Fruit fly (Drosophila melanogaster) whole organism, prepupa: Measurements from ENCODE around the gene CG7785.

Experiments used
- CG10631 ChIP-seq: fragments of 200-800 bp; sonication (Bioruptor generic); optimal IDR thresholded peaks from 2 replicates; lab custom pipeline; 2016; ENCODE audit warnings: missing biosample characterization, missing genetic modification characterization
- CG10669 ChIP-seq: fragments of 200-800 bp; sonication (Bioruptor generic); optimal IDR thresholded peaks from 3 replicates; lab custom pipeline; 2018; ENCODE audit warnings: missing biosample characterization, mild to moderate bottlenecking, missing genetic modification characterization, moderate library complexity
- CG11762 ChIP-seq: fragments of 200-800 bp; sonication (Bioruptor generic); optimal IDR thresholded peaks from 3 replicates; lab custom pipeline; 2016; ENCODE audit warnings: missing biosample characterization, missing genetic modification characterization; ENCODE audit not compliant: insufficient read depth
- CG11902 ChIP-seq: fragments of 200-800 bp; sonication (Bioruptor generic); optimal IDR thresholded peaks from 3 replicates; lab custom pipeline; 2016; ENCODE audit warnings: missing biosample characterization, missing genetic modification characterization
- CG15336 ChIP-seq: fragments of 200-800 bp; sonication (Bioruptor generic); IDR thresholded peaks from 2 replicates; pipeline ENCODE4 v1.3.6; 2022; ENCODE audit warnings: missing biosample characterization, missing genetic modification characterization
- CG1621 ChIP-seq: fragments of 200-800 bp; sonication (Bioruptor generic); optimal IDR thresholded peaks from 3 replicates; lab custom pipeline; 2018; ENCODE audit warnings: missing biosample characterization, mild to moderate bottlenecking, missing genetic modification characterization
- CG32006 ChIP-seq: fragments of 200-800 bp; sonication (Bioruptor generic); optimal IDR thresholded peaks from 3 replicates; lab custom pipeline; 2017; ENCODE audit warnings: missing biosample characterization, mild to moderate bottlenecking, missing genetic modification characterization
- CG34406 ChIP-seq: fragments of 200-800 bp; sonication (Bioruptor generic); optimal IDR thresholded peaks from 3 replicates; lab custom pipeline; 2016; ENCODE audit warnings: missing biosample characterization, missing genetic modification characterization
- CG3919 ChIP-seq: fragments of 200-800 bp; sonication (Bioruptor generic); optimal IDR thresholded peaks from 3 replicates; lab custom pipeline; 2016; ENCODE audit warnings: missing biosample characterization, missing genetic modification characterization
- CG6276 ChIP-seq: fragments of 200-800 bp; sonication (Bioruptor generic); optimal IDR thresholded peaks from 2 replicates; lab custom pipeline; 2017; ENCODE audit warnings: missing biosample characterization, mild to moderate bottlenecking, missing genetic modification characterization
- CG6808 ChIP-seq: fragments of 200-800 bp; sonication (Bioruptor generic); optimal IDR thresholded peaks from 3 replicates; lab custom pipeline; 2017; ENCODE audit warnings: missing biosample characterization, missing genetic modification characterization, mild to moderate bottlenecking, moderate library complexity, missing genetic modification reagents
- CG6854 ChIP-seq: fragments of 200-800 bp; sonication (Bioruptor generic); optimal IDR thresholded peaks from 2 replicates; lab custom pipeline; 2017; ENCODE audit warnings: missing biosample characterization, mild to moderate bottlenecking, missing genetic modification characterization
- CG7368 ChIP-seq: fragments of 200-800 bp; sonication (Bioruptor generic); optimal IDR thresholded peaks from 3 replicates; lab custom pipeline; 2016; ENCODE audit warnings: missing biosample characterization, missing genetic modification characterization
- CG8119 ChIP-seq: fragments of 200-800 bp; sonication (Bioruptor generic); IDR thresholded peaks from 3 replicates; pipeline ENCODE4 v1.3.6; 2022; ENCODE audit warnings: missing biosample characterization, missing genetic modification characterization
- CG8319 ChIP-seq: fragments of 200-800 bp; sonication (Bioruptor generic); optimal IDR thresholded peaks from 3 replicates; lab custom pipeline; 2016; ENCODE audit warnings: missing biosample characterization, missing genetic modification characterization
- CG8632 ChIP-seq: fragments of 200-800 bp; sonication (Bioruptor generic); optimal IDR thresholded peaks from 3 replicates; lab custom pipeline; 2016; ENCODE audit warnings: missing biosample characterization, missing genetic modification characterization
- CG9139 ChIP-seq: fragments of 200-800 bp; sonication (Bioruptor generic); optimal IDR thresholded peaks from 3 replicates; lab custom pipeline; 2017; ENCODE audit warnings: missing biosample characterization, mild to moderate bottlenecking, missing genetic modification characterization
- Eip75B ChIP-seq: fragments of 200-800 bp; sonication (Bioruptor generic); optimal IDR thresholded peaks from 3 replicates; lab custom pipeline; 2016; ENCODE audit warnings: missing biosample characterization, missing genetic modification characterization
- Eip78C ChIP-seq: fragments of 200-800 bp; sonication (Bioruptor generic); peaks from one replicate; lab custom pipeline; 2016; ENCODE audit warnings: missing biosample characterization, missing genetic modification characterization
- Eip93F ChIP-seq: fragments of 200-800 bp; sonication (Bioruptor generic); optimal IDR thresholded peaks from 2 replicates; lab custom pipeline; 2016; ENCODE audit warnings: missing biosample characterization, mild to moderate bottlenecking, missing genetic modification characterization
- Ets21C ChIP-seq: fragments of 200-800 bp; sonication (Bioruptor generic); optimal IDR thresholded peaks from 3 replicates; lab custom pipeline; 2016; ENCODE audit warnings: missing biosample characterization, missing genetic modification characterization
- Ets96B ChIP-seq: fragments of 200-800 bp; optimal IDR thresholded peaks from 2 replicates; lab custom pipeline; 2019; ENCODE audit warnings: missing biosample characterization, mild to moderate bottlenecking, missing genetic modification characterization, moderate library complexity
- Lpt ChIP-seq: fragments of 200-800 bp; sonication (Bioruptor generic); optimal IDR thresholded peaks from 3 replicates; lab custom pipeline; 2016; ENCODE audit warnings: missing biosample characterization, missing genetic modification characterization
- Met ChIP-seq: fragments of 200-800 bp; sonication (Bioruptor generic); optimal IDR thresholded peaks from 3 replicates; lab custom pipeline; 2016; ENCODE audit warnings: missing biosample characterization, missing genetic modification characterization
- OdsH ChIP-seq: fragments of 200-800 bp; sonication (Bioruptor generic); optimal IDR thresholded peaks from 3 replicates; lab custom pipeline; 2016; ENCODE audit warnings: missing biosample characterization, missing genetic modification characterization
- Smox ChIP-seq: fragments of 200-800 bp; sonication (Bioruptor generic); optimal IDR thresholded peaks from 3 replicates; lab custom pipeline; 2016; ENCODE audit warnings: missing biosample characterization, missing genetic modification characterization
- Sox102F ChIP-seq: fragments of 200-800 bp; sonication (Bioruptor generic); optimal IDR thresholded peaks from 2 replicates; lab custom pipeline; 2016; ENCODE audit warnings: missing biosample characterization, mild to moderate bottlenecking, missing genetic modification characterization
- Sox14 ChIP-seq: fragments of 200-800 bp; sonication (Bioruptor generic); optimal IDR thresholded peaks from 3 replicates; lab custom pipeline; 2016; ENCODE audit warnings: missing biosample characterization, missing genetic modification characterization
- acj6 ChIP-seq: fragments of 200-800 bp; sonication (Bioruptor generic); optimal IDR thresholded peaks from 3 replicates; lab custom pipeline; 2016; ENCODE audit warnings: missing biosample characterization, missing genetic modification characterization
- cyc ChIP-seq: fragments of 200-800 bp; sonication (Bioruptor generic); optimal IDR thresholded peaks from 3 replicates; lab custom pipeline; 2016; ENCODE audit warnings: missing biosample characterization, missing genetic modification characterization
- dsx ChIP-seq: fragments of 200-800 bp; optimal IDR thresholded peaks from 3 replicates; lab custom pipeline; 2019; ENCODE audit warnings: missing biosample characterization, mild to moderate bottlenecking, missing genetic modification characterization, moderate library complexity; ENCODE audit not compliant: poor library complexity, severe bottlenecking
- eg ChIP-seq: fragments of 200-800 bp; sonication (Bioruptor generic); IDR thresholded peaks from 3 replicates; pipeline ENCODE4 v1.3.6; 2022; ENCODE audit warnings: missing biosample characterization, missing genetic modification characterization
- esn ChIP-seq: fragments of 200-800 bp; sonication (Bioruptor generic); optimal IDR thresholded peaks from 2 replicates; lab custom pipeline; 2016; ENCODE audit warnings: missing biosample characterization, mild to moderate bottlenecking, missing genetic modification characterization, moderate library complexity
- fd59A ChIP-seq: fragments of 200-800 bp; sonication (Bioruptor generic); optimal IDR thresholded peaks from 2 replicates; lab custom pipeline; 2017; ENCODE audit warnings: missing biosample characterization, mild to moderate bottlenecking, missing genetic modification characterization, missing genetic modification reagents
- fd85E ChIP-seq: fragments of 200-800 bp; sonication (Bioruptor generic); optimal IDR thresholded peaks from 3 replicates; lab custom pipeline; 2016; ENCODE audit warnings: missing biosample characterization, missing genetic modification characterization
- fkh ChIP-seq: fragments of 200-800 bp; sonication (Bioruptor generic); optimal IDR thresholded peaks from 3 replicates; lab custom pipeline; 2017; ENCODE audit warnings: missing biosample characterization, mild to moderate bottlenecking, missing genetic modification characterization, moderate library complexity
- net ChIP-seq: fragments of 200-800 bp; sonication (Bioruptor generic); optimal IDR thresholded peaks from 3 replicates; lab custom pipeline; 2016; ENCODE audit warnings: missing biosample characterization, missing genetic modification characterization
- pdm3 ChIP-seq: fragments of 200-800 bp; sonication (Bioruptor generic); optimal IDR thresholded peaks from 3 replicates; lab custom pipeline; 2016; ENCODE audit warnings: missing biosample characterization, missing genetic modification characterization
- salr ChIP-seq, 2 experiments: fragments of 200-800 bp; sonication (Bioruptor generic); optimal IDR thresholded peaks; 3 replicates each; lab custom pipeline; 2016 to 2018; ENCODE audit warnings: missing biosample characterization in 2 of 2, missing genetic modification characterization in 2 of 2, mild to moderate bottlenecking in 1 of 2
- spab ChIP-seq: fragments of 200-800 bp; sonication (Bioruptor generic); optimal IDR thresholded peaks from 2 replicates; lab custom pipeline; 2017; ENCODE audit warnings: missing biosample characterization, mild to moderate bottlenecking, missing genetic modification characterization, missing genetic modification reagents
- ss ChIP-seq, 2 experiments: fragments of 200-800 bp; sonication (Bioruptor generic); optimal IDR thresholded peaks; 2 replicates in 1 of 2; 3 replicates in 1 of 2; lab custom pipeline; 2017 to 2018; ENCODE audit warnings: mild to moderate bottlenecking in 2 of 2, missing biosample characterization in 2 of 2, missing genetic modification characterization in 2 of 2, moderate library complexity in 1 of 2
- svp ChIP-seq: fragments of 200-800 bp; sonication (Bioruptor generic); peaks from one replicate; lab custom pipeline; 2016; ENCODE audit warnings: missing biosample characterization, missing genetic modification characterization
- vri ChIP-seq: fragments of 200-800 bp; sonication (Bioruptor generic); optimal IDR thresholded peaks from 3 replicates; lab custom pipeline; 2016; ENCODE audit warnings: missing biosample characterization, mild to moderate bottlenecking, missing genetic modification characterization

The CG7785 gene

DNA sequence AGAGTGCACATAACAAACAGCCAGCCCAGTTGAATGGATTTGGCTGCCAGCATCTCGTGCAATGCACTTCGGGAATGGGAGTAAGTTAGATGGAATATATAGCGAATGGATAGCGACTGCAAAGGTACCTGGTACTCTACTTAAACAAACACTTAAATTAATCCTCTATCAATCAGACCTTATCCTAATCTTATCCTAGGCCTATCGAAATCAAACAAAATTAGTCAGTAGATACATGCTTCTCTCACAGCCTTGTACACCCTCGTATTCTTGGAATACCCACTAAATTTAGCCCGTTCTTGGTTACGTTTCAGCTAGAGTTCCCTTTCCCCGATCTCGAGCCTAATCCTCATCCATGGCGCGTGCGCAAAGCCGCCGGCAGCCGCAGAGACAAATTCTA lies 39.2 kb downstream of the CG7785 start:
- TF ChIP-seq CG8119 (GFP tag; lab: Robert Waterston, UW) (peak; percentile 36; the same call in 1 of the 3 replicates), CG15336 (GFP tag; lab: Robert Waterston, UW) (0 out of 2 replicates have a peak, but pooled peaks have one; percentile 23), esn (GFP tag; lab: Kevin White, UChicago) (no peak), eg (0 out of 3 replicates have a peak, but pooled peaks have one; percentile 8), CG6276 (GFP tag; lab: Kevin White, UChicago) (no peak)

DNA sequence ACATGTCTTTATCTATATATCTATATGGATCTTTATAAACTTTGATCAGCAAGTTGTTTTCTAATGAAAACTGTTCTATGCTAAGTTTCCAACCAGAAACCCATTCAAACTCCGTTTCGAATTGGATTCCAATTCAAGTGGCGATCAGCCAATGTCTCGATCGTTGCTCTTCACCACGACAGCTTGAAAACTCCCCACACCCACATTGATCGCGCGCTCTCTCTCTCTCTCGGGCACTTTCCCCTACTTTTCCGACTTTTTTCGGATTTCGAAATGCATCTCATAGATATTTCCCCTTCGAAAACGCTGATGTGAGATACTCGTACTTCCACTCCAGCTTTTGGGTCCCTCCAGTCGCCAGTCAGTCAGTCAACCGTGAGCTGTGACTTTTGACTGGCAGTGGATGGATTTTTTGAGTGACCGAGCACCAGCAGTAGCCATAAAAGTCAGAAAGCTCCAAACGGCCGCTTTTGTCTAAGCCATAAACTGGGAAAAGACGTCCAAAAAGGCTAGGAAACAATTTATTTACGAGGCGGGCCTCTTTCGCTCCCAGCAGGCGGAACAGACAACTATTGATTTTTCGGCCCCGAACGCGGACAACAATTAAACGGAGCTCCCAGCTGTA lies 41.9 kb downstream of the CG7785 start:
- TF ChIP-seq Eip93F, result no peak

DNA sequence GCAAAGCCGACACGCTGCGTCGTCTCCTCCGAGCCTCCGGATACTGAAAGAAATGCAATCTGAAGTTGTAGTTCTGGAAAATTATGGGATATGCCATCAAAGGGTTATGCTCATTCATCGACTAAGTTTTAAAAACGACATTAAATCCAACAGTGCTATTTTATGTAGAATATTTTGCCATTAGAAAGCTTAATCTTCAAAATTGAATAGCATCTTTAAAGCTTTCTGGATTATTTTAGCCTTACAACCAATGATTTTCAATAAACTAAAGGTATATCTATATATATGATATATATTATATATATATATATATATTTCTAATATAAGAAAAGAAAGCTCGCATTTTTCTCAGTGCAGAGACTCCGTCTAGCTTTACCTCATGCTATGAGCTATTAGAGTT lies 43.0 kb downstream of the CG7785 start:
- TF ChIP-seq Smox, result no peak
- TF ChIP-seq Eip78C (GFP tag; lab: Kevin White, UChicago), result peak; percentile 52
- peak; percentile 6 for TF ChIP-seq Ets96B (tag; lab: Kevin White, UChicago)
- no peak for TF ChIP-seq CG8319
- peak; percentile 11 for TF ChIP-seq CG32006 (GFP tag; lab: Kevin White, UChicago)
- TF ChIP-seq vri (GFP tag; lab: Kevin White, UChicago), result no peak
- TF ChIP-seq CG10631 (GFP tag; lab: Kevin White, UChicago), result peak; percentile 11

DNA sequence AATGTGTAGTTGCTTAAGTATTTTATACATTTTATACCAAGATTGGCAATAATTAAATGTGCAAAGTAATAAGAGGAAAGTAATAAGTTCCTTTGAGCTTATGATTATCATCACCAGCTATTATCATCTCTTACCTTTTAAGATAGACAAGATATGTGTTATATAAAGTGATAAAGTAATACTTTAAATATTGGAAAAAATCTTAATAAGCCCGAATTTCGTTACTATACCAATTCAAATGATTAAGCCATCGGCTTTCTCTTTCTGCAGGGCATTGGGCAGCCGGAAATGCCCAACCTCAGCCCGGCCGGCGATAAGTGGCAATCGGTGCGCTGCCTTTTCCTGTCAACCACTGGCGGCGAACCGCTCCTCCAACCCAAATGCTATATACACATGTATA lies 46.5 kb downstream of the CG7785 start:
- TF ChIP-seq spab (no peak), Eip78C (GFP tag; lab: Kevin White, UChicago) (peak; percentile 79), Met (GFP tag; lab: Kevin White, UChicago) (peak; percentile 31), fd85E (GFP tag; lab: Kevin White, UChicago) (no peak), esn (GFP tag; lab: Kevin White, UChicago) (peak; percentile 35), CG7368 (GFP tag; lab: Kevin White, UChicago) (no peak), Sox14 (GFP tag; lab: Kevin White, UChicago) (no peak), Smox (peak; percentile 23), CG6808 (no peak), Ets96B (tag; lab: Kevin White, UChicago) (no peak), Sox102F (GFP tag; lab: Kevin White, UChicago) (no peak), salr (GFP tag; optimal IDR thresholded peaks at IDR 0.05; lab: Kevin White, UChicago) (no peak), vri (GFP tag; lab: Kevin White, UChicago) (no peak), dsx (GFP tag; lab: Kevin White, UChicago) (no peak), Lpt (no peak), ss (GFP tag; optimal IDR thresholded peaks at IDR 0.05; lab: Kevin White, UChicago) (no peak), CG34406 (GFP tag; lab: Kevin White, UChicago) (peak; percentile 14), CG8632 (GFP tag; lab: Kevin White, UChicago) (no peak), Eip75B (GFP tag; lab: Kevin White, UChicago) (peak; percentile 26), Ets21C (no peak), eg (no peak), CG10631 (GFP tag; lab: Kevin White, UChicago) (peak; percentile 40), CG9139 (GFP tag; lab: Kevin White, UChicago) (no peak), Eip93F (no peak), CG10669 (GFP tag; lab: Kevin White, UChicago) (no peak), OdsH (GFP tag; lab: Kevin White, UChicago) (peak; percentile 12), acj6 (peak; percentile 43), CG8119 (GFP tag; lab: Robert Waterston, UW) (no peak), CG11762 (GFP tag; lab: Kevin White, UChicago) (no peak), CG11902 (GFP tag; lab: Kevin White, UChicago) (no peak), CG1621 (tag; lab: Kevin White, UChicago) (no peak), fd59A (GFP tag; lab: Kevin White, UChicago) (peak; percentile 6), pdm3 (GFP tag; lab: Kevin White, UChicago) (peak; percentile 8), fkh (GFP tag; lab: Kevin White, UChicago) (no peak), cyc (no peak), net (GFP tag; lab: Kevin White, UChicago) (no peak), CG15336 (GFP tag; lab: Robert Waterston, UW) (no peak), CG3919 (GFP tag; lab: Kevin White, UChicago) (no peak), svp (GFP tag; lab: Kevin White, UChicago) (peak; percentile 60), CG6854 (GFP tag; lab: Kevin White, UChicago) (no peak)
